Fruit fly (Drosophila melanogaster): ENCODE measurements around the gene CARPA.

dm6 chrX:7891596-7892538 lies 65.9 kb downstream of the CARPA start, which contains the start of gene Nek2:
- TF ChIP-seq psq (optimal IDR thresholded peaks at IDR 0.05) (no peak), Dll (optimal IDR thresholded peaks at IDR 0.05) (no peak), usp (GFP tag; optimal IDR thresholded peaks at IDR 0.05) (no peak), pan (optimal IDR thresholded peaks at IDR 0.05) (no peak), CG8478 (optimal IDR thresholded peaks at IDR 0.05) (no peak)

Measured in whole organism.